Fruit fly (Drosophila melanogaster): ENCODE results near the gene Six4.

Six4 gene

DNA sequence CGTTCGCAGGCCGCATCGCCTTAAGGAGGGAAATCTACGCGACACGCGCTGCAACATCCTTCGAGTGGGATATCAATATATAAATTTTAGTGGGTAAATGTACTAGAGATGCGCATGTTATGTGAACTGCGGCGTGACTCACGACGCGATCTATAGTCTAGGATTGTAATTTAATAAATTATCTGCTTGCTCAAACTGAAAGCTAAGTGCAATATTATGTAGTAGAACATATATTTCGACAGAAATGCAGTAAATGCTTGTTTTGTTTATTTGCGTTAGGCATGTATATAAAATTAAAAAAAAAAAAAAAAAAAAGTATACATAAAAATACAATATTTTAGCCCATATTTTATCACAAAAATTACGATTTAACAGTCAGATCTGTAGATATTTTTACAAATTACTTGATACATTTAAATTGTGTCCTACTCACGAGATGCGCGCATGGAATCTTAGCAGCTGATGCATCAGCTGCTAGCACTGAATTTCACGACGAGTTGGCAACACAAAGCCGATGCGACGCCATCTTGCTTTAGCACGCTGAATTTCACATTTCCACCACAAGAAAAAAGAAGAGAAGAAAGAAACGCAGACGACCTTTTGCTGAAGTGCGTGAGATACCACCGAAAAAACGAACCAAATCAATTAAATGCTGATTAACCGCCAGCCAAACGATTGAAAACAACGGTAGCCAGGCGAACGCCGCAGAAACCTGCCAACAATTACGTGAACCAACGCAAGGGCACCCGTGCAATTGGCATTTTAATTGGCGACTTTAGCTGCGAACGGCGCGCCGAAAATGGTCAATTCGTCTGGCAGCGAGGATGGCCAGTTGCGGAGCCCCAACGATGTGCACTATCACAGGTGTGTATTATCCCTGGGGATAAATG, 21.3 kb downstream of the Six4 start, which contains the start of the genes CG4042 and Pitslre (continued):
- TF ChIP-seq chm (GFP tag; IDR thresholded peaks at IDR 0.05) = no peak
- TF ChIP-seq Asciz (GFP tag; optimal IDR thresholded peaks at IDR 0.05) = peak; percentile 22
- no peak for TF ChIP-seq CG31388 (GFP tag; optimal IDR thresholded peaks at IDR 0.05)
- no peak for TF ChIP-seq Nf-YA (GFP tag; IDR thresholded peaks at IDR 0.05)
- no peak for TF ChIP-seq CG14050 (GFP tag; IDR thresholded peaks at IDR 0.05)
- no peak for TF ChIP-seq NC2β (GFP tag; optimal IDR thresholded peaks at IDR 0.05)
- TF ChIP-seq dmrt11E (tag; optimal IDR thresholded peaks at IDR 0.05) = peak; percentile 18
- no peak for TF ChIP-seq Drgx (GFP tag; IDR thresholded peaks at IDR 0.05)
- TF ChIP-seq pita (GFP tag; optimal IDR thresholded peaks at IDR 0.05) = no peak
- no peak for TF ChIP-seq CG1832 (GFP tag; optimal IDR thresholded peaks at IDR 0.05)
- TF ChIP-seq CG2712 (tag; optimal IDR thresholded peaks at IDR 0.05) = peak; percentile 60
- TF ChIP-seq bab2 (GFP tag; optimal IDR thresholded peaks at IDR 0.05) = no peak
- no peak for TF ChIP-seq H2.0 (GFP tag; IDR thresholded peaks at IDR 0.05)
- TF ChIP-seq tap (tag; optimal IDR thresholded peaks at IDR 0.05) = peak; percentile 31
- TF ChIP-seq Elba2 (GFP tag; optimal IDR thresholded peaks at IDR 0.05) = no peak
- no peak; the same call in 2 of the 3 replicates for TF ChIP-seq so (GFP tag; IDR thresholded peaks at IDR 0.05)
- TF ChIP-seq NC2α (GFP tag; optimal IDR thresholded peaks at IDR 0.05) = no peak
- no peak for TF ChIP-seq gsb-n (tag; optimal IDR thresholded peaks at IDR 0.05)
- no peak for TF ChIP-seq gcm2 (GFP tag; optimal IDR thresholded peaks at IDR 0.05)
- peak in 1 of 3 experiments; percentile 20 for TF ChIP-seq lola (GFP tag; optimal IDR thresholded peaks at IDR 0.05)
- peak; percentile 8 for TF ChIP-seq Sox102F (GFP tag; optimal IDR thresholded peaks at IDR 0.05)
- no peak for TF ChIP-seq CG9609 (GFP tag; optimal IDR thresholded peaks at IDR 0.05)
- TF ChIP-seq CG8388 (GFP tag; optimal IDR thresholded peaks at IDR 0.05) = peak; percentile 31
- peak; percentile 31 for TF ChIP-seq CG17829 (tag; optimal IDR thresholded peaks at IDR 0.05)
- TF ChIP-seq HHEX (GFP tag; optimal IDR thresholded peaks at IDR 0.05) = no peak
- TF ChIP-seq CG9727 (GFP tag; optimal IDR thresholded peaks at IDR 0.05) = no peak
- no peak for TF ChIP-seq sd (tag; optimal IDR thresholded peaks at IDR 0.05)
- no peak for TF ChIP-seq CG15011 (GFP tag; optimal IDR thresholded peaks at IDR 0.05)
- TF ChIP-seq vvl (GFP tag; IDR thresholded peaks at IDR 0.05) = no peak
- TF ChIP-seq ato (GFP tag; IDR thresholded peaks at IDR 0.05; ENCODE audit: partially characterized antibody) = peak; percentile 21; the same call in 1 of the 2 replicates
- TF ChIP-seq CG7745 (tag; optimal IDR thresholded peaks at IDR 0.05) = no peak
- TF ChIP-seq Nf-YB (GFP tag; optimal IDR thresholded peaks at IDR 0.05) = no peak
- TF ChIP-seq CG4820 (GFP tag; optimal IDR thresholded peaks at IDR 0.05) = peak; percentile 37
- TF ChIP-seq GATAe (GFP tag; conservative IDR thresholded peaks at IDR 0.05) = no peak
- TF ChIP-seq ken (GFP tag; IDR thresholded peaks at IDR 0.05) = no peak
- no peak for TF ChIP-seq CG34422 (GFP tag; IDR thresholded peaks at IDR 0.05)
- peak; percentile 23; the same call in 1 of the 3 replicates for TF ChIP-seq Opbp (GFP tag; IDR thresholded peaks at IDR 0.05; ENCODE audit: partially characterized antibody)
- TF ChIP-seq Sin3A (optimal IDR thresholded peaks at IDR 0.05) = peak; percentile 52
- peak; percentile 76 for TF ChIP-seq CG30403 (GFP tag; optimal IDR thresholded peaks at IDR 0.05)
- TF ChIP-seq abd-A (tag; optimal IDR thresholded peaks at IDR 0.05) = no peak
- no peak for TF ChIP-seq eyg (GFP tag; optimal IDR thresholded peaks at IDR 0.05)
- no peak for TF ChIP-seq CG17568 (GFP tag; optimal IDR thresholded peaks at IDR 0.05)
- TF ChIP-seq Abd-B (GFP tag; optimal IDR thresholded peaks at IDR 0.05) = no peak
- no peak for TF ChIP-seq CG8765 (GFP tag; IDR thresholded peaks at IDR 0.05)
- TF ChIP-seq chif (GFP tag; optimal IDR thresholded peaks at IDR 0.05) = no peak
- TF ChIP-seq E2f1 (GFP tag; IDR thresholded peaks at IDR 0.05) = peak; percentile 34; the same call in 1 of the 2 replicates
- TF ChIP-seq HLH3B (GFP tag; IDR thresholded peaks at IDR 0.05) = no peak
- peak; percentile 6 for TF ChIP-seq sug (tag; optimal IDR thresholded peaks at IDR 0.05)
- TF ChIP-seq Xrp1 (GFP tag; IDR thresholded peaks at IDR 0.05) = peak; percentile 38; the same call in 1 of the 2 replicates

Data from whole organism, embryonic.